Worm (Caenorhabditis elegans): ENCODE data around the gene slo-1.

slo-1 gene

ce11 chrV:18511847-18512246 is 19.8 kb downstream of the slo-1 start:
- no peak for TF ChIP-seq pes-1 (GFP tag; IDR thresholded peaks at IDR 0.05)
- TF ChIP-seq ama-1 (optimal IDR thresholded peaks at IDR 0.05), result no peak
- TF ChIP-seq tra-4 (tag; optimal IDR thresholded peaks at IDR 0.05), result no peak
- TF ChIP-seq tbx-11 (GFP tag; IDR thresholded peaks at IDR 0.05), result no peak
- TF ChIP-seq B0310.2 (tag; optimal IDR thresholded peaks at IDR 0.05), result no peak
- no peak for TF ChIP-seq sea-1 (GFP tag; conservative IDR thresholded peaks at IDR 0.05)
- TF ChIP-seq aly-1 (tag; optimal IDR thresholded peaks at IDR 0.05), result no peak
- TF ChIP-seq F13C5.2 (tag; optimal IDR thresholded peaks at IDR 0.05), result no peak
- no peak for TF ChIP-seq ets-7 (tag; optimal IDR thresholded peaks at IDR 0.05)
- no peak for TF ChIP-seq flt-1 (GFP tag; IDR thresholded peaks at IDR 0.05)
- TF ChIP-seq tbx-37 (GFP tag; conservative IDR thresholded peaks at IDR 0.05), result no peak
- no peak for TF ChIP-seq hnd-1 (tag; optimal IDR thresholded peaks at IDR 0.05)

ce11 chrV:18516496-18516895 is 24.4 kb downstream of the slo-1 start, which contains the start of gene hmit-1.1:
TSS of gene hmit-1.1 (plus strand) at chrV:18516789.
- TF ChIP-seq ets-7 (tag; optimal IDR thresholded peaks at IDR 0.05), result no peak
- no peak for TF ChIP-seq tbx-37 (GFP tag; conservative IDR thresholded peaks at IDR 0.05)

ce11 chrV:18524460-18524859 is 32.4 kb downstream of the slo-1 start, which contains the start of gene hmit-1.2:
TSS of gene hmit-1.2 (plus strand) at chrV:18524760.
- TF ChIP-seq flt-1 (GFP tag; IDR thresholded peaks at IDR 0.05) (no peak), ets-7 (tag; optimal IDR thresholded peaks at IDR 0.05) (no peak), scrt-1 (GFP tag; IDR thresholded peaks at IDR 0.05) (no peak), tra-4 (tag; optimal IDR thresholded peaks at IDR 0.05) (no peak), tbx-37 (GFP tag; conservative IDR thresholded peaks at IDR 0.05) (no peak), sea-1 (GFP tag; conservative IDR thresholded peaks at IDR 0.05) (no peak), F13C5.2 (tag; optimal IDR thresholded peaks at IDR 0.05) (no peak), tbx-11 (GFP tag; IDR thresholded peaks at IDR 0.05) (no peak), pes-1 (GFP tag; IDR thresholded peaks at IDR 0.05) (no peak), ceh-13 (GFP tag; optimal IDR thresholded peaks at IDR 0.05) (no peak), hmg-4 (GFP tag; optimal IDR thresholded peaks at IDR 0.05) (no peak), hnd-1 (tag; optimal IDR thresholded peaks at IDR 0.05) (no peak), aly-1 (tag; optimal IDR thresholded peaks at IDR 0.05) (no peak)

ce11 chrV:18533606-18534005 is 41.5 kb downstream of the slo-1 start, which contains the start of gene ints-5:
TSS of gene ints-5 (plus strand) at chrV:18533953.
- TF ChIP-seq aly-1 (tag; optimal IDR thresholded peaks at IDR 0.05) (no peak), sea-1 (GFP tag; conservative IDR thresholded peaks at IDR 0.05) (no peak), F13C5.2 (tag; optimal IDR thresholded peaks at IDR 0.05) (no peak), ceh-36 (tag; optimal IDR thresholded peaks at IDR 0.05) (no peak), flt-1 (GFP tag; IDR thresholded peaks at IDR 0.05) (no peak), ceh-13 (GFP tag; optimal IDR thresholded peaks at IDR 0.05) (no peak), ama-1 (optimal IDR thresholded peaks at IDR 0.05) (no peak), tra-4 (tag; optimal IDR thresholded peaks at IDR 0.05) (no peak), tbx-11 (GFP tag; IDR thresholded peaks at IDR 0.05) (no peak)

ce11 chrV:18536015-18536414 is 44.0 kb downstream of the slo-1 start:
- no peak for TF ChIP-seq tbx-11 (GFP tag; IDR thresholded peaks at IDR 0.05)
- no peak for TF ChIP-seq ets-7 (tag; optimal IDR thresholded peaks at IDR 0.05)
- TF ChIP-seq hnd-1 (tag; optimal IDR thresholded peaks at IDR 0.05), result no peak
- no peak for TF ChIP-seq hmbx-1 (tag; optimal IDR thresholded peaks at IDR 0.05)

ce11 chrV:18553750-18554149 is 61.7 kb downstream of the slo-1 start, which contains the start of gene Y51A2D.8:
TSS of gene Y51A2D.8 (minus strand) at chrV:18553850.
- TF ChIP-seq hnd-1 (tag; optimal IDR thresholded peaks at IDR 0.05), result no peak
- TF ChIP-seq ama-1 (optimal IDR thresholded peaks at IDR 0.05), result no peak
- no peak for TF ChIP-seq pes-1 (GFP tag; IDR thresholded peaks at IDR 0.05)
- TF ChIP-seq hmg-4 (GFP tag; optimal IDR thresholded peaks at IDR 0.05), result no peak
- TF ChIP-seq flt-1 (GFP tag; IDR thresholded peaks at IDR 0.05), result no peak
- no peak for TF ChIP-seq ceh-13 (GFP tag; optimal IDR thresholded peaks at IDR 0.05)
- TF ChIP-seq tbx-11 (GFP tag; IDR thresholded peaks at IDR 0.05), result no peak

ce11 chrV:18556488-18556887 is 64.4 kb downstream of the slo-1 start, which contains the start of the genes ttr-24 and ttr-25:
TSS of gene ttr-24 (minus strand) at chrV:18556643.
TSS of gene ttr-25 (plus strand) at chrV:18556714.
- TF ChIP-seq sea-1 (GFP tag; conservative IDR thresholded peaks at IDR 0.05) (no peak), hmbx-1 (tag; optimal IDR thresholded peaks at IDR 0.05) (no peak), pes-1 (GFP tag; IDR thresholded peaks at IDR 0.05) (no peak), scrt-1 (GFP tag; IDR thresholded peaks at IDR 0.05) (no peak), tra-4 (tag; optimal IDR thresholded peaks at IDR 0.05) (no peak), B0310.2 (tag; optimal IDR thresholded peaks at IDR 0.05) (no peak), aly-1 (tag; optimal IDR thresholded peaks at IDR 0.05) (no peak), hnd-1 (tag; optimal IDR thresholded peaks at IDR 0.05) (no peak), tbx-11 (GFP tag; IDR thresholded peaks at IDR 0.05) (no peak), ceh-13 (GFP tag; optimal IDR thresholded peaks at IDR 0.05) (no peak), tbx-37 (GFP tag; conservative IDR thresholded peaks at IDR 0.05) (no peak), flt-1 (GFP tag; IDR thresholded peaks at IDR 0.05) (no peak), hmg-4 (GFP tag; optimal IDR thresholded peaks at IDR 0.05) (no peak), ceh-36 (tag; optimal IDR thresholded peaks at IDR 0.05) (no peak), ama-1 (optimal IDR thresholded peaks at IDR 0.05) (no peak), ets-7 (tag; optimal IDR thresholded peaks at IDR 0.05) (no peak), F13C5.2 (tag; optimal IDR thresholded peaks at IDR 0.05) (no peak)

All from whole organism, early embryonic.